Worm (Caenorhabditis elegans): ENCODE data around the gene clec-224.
"Not testable (repeated sequence)": the region's sequence is repeated elsewhere in the genome, so short reads cannot be mapped to it uniquely, and the experiment has no call there.

clec-224 gene

DNA sequence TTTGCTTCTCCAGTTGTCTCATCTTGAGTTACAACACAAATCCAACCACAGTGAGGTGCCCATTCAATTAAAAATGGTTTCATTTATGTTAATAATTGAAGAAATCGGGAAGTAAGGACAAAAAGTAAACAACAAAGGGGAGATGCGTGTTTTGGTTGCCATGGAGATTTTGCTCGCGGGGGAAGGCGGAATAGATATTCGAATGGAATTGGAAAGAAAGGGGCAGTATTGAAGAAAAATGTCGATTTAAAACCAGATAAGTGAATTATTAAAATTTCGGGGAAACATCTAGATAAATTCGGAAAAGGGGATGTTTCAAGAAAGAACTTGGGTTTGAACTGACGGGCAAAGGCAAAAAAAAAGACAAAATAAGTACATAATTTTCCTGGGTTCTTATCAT, 28.6 kb downstream of the clec-224 start, which contains the start of gene che-11:
Gene che-11 (minus strand): TSS at position 101 of the 400 bp plus-strand sequence.
- TF ChIP-seq madf-6 (GFP tag; IDR thresholded peaks at IDR 0.05) (no peak), attf-5 (GFP tag; optimal IDR thresholded peaks at IDR 0.05) (no peak), ceh-91 (GFP tag; IDR thresholded peaks at IDR 0.05) (no peak), hlh-12 (tag; optimal IDR thresholded peaks at IDR 0.05) (no peak), cebp-2 (GFP tag; IDR thresholded peaks at IDR 0.05) (no peak), ccch-3 (GFP tag; optimal IDR thresholded peaks at IDR 0.05) (no peak), nhr-80 (tag; optimal IDR thresholded peaks at IDR 0.05) (no peak), Y56A3A.18 (GFP tag; IDR thresholded peaks at IDR 0.05) (no peak), dox-1 (GFP tag; IDR thresholded peaks at IDR 0.05) (no peak), aptf-2 (GFP tag; conservative IDR thresholded peaks at IDR 0.05) (no peak), zim-3 (tag; optimal IDR thresholded peaks at IDR 0.05) (no peak), gei-17 (GFP tag; optimal IDR thresholded peaks at IDR 0.05) (no peak), nfya-1 (tag; optimal IDR thresholded peaks at IDR 0.05; ENCODE audit: borderline replicate concordance, insufficient read depth) (no peak), ets-4 (GFP tag; optimal IDR thresholded peaks at IDR 0.05) (no peak), rcor-1 (GFP tag; IDR thresholded peaks at IDR 0.05) (no peak), F55B11.4 (tag; optimal IDR thresholded peaks at IDR 0.05; ENCODE audit: borderline replicate concordance, insufficient read depth) (no peak), lin-35 (GFP tag; optimal IDR thresholded peaks at IDR 0.05) (no peak), mel-28 (tag; optimal IDR thresholded peaks at IDR 0.05; ENCODE audit: borderline replicate concordance) (no peak), K12H6.12 (tag; optimal IDR thresholded peaks at IDR 0.05) (no peak)

- TF ChIP-seq madf-10 (tag; optimal IDR thresholded peaks at IDR 0.05) (no peak), nfya-2 (GFP tag; IDR thresholded peaks at IDR 0.05) (no peak), gei-17 (GFP tag; optimal IDR thresholded peaks at IDR 0.05) (no peak), madf-6 (GFP tag; IDR thresholded peaks at IDR 0.05) (no peak), atf-7 (tag; optimal IDR thresholded peaks at IDR 0.05) (no peak), hlh-26 (GFP tag; conservative IDR thresholded peaks at IDR 0.05) (no peak), lin-26 (GFP tag; IDR thresholded peaks at IDR 0.05) (no peak)
Measured at ce11 chrV:12140625-12141024, 38.6 kb downstream of the clec-224 start, which contains the start of gene C27A7.3. C27A7.3 (plus strand) TSS chrV:12140925.

ce11 chrV:12137942-12138341, 41.3 kb downstream of the clec-224 start:
- TF ChIP-seq ama-1 (optimal IDR thresholded peaks at IDR 0.05) (no peak), ama-1 (GFP tag; optimal IDR thresholded peaks at IDR 0.05) (no peak), F55B11.4 (tag; optimal IDR thresholded peaks at IDR 0.05; ENCODE audit: borderline replicate concordance, insufficient read depth) (no peak), ceh-79 (tag; optimal IDR thresholded peaks at IDR 0.05) (no peak), unc-62 (GFP tag; optimal IDR thresholded peaks at IDR 0.05) (no peak), dpl-1 (GFP tag; optimal IDR thresholded peaks at IDR 0.05) (no peak), F57A8.1 (GFP tag; optimal IDR thresholded peaks at IDR 0.05) (no peak), madf-3 (GFP tag; IDR thresholded peaks at IDR 0.05) (no peak), mxl-1 (tag; optimal IDR thresholded peaks at IDR 0.05) (no peak)

- not testable (repeated sequence) for TF ChIP-seq F22D6.2 (tag; optimal IDR thresholded peaks at IDR 0.05); snpc-3.4 (tag; optimal IDR thresholded peaks at IDR 0.05); hsf-1 (GFP tag; IDR thresholded peaks at IDR 0.05)
Measured at ce11 chrV:12131157-12131556, 48.1 kb downstream of the clec-224 start, which contains the start of gene enpp-1. enpp-1 (plus strand) TSS chrV:12131457.
